Fruit fly (Drosophila melanogaster) whole organism, embryonic: ENCODE measurements around the gene CG6254.

ENCODE experiments used
- Abd-B ChIP-seq: fragments of 200-800 bp; sonication (Bioruptor generic); optimal IDR thresholded peaks from 2 replicates; lab custom pipeline; 2018; ENCODE audit warnings: missing biosample characterization, mild to moderate bottlenecking, missing genetic modification characterization, moderate library complexity
- Adf1 ChIP-seq: fragments of 200-800 bp; sonication (Bioruptor generic); IDR thresholded peaks from 2 replicates; pipeline ENCODE4 v1.3.6; 2022; ENCODE audit warnings: missing biosample characterization, missing genetic modification characterization
- B-H2 ChIP-seq: fragments of 200-800 bp; sonication (Bioruptor generic); optimal IDR thresholded peaks from 2 replicates; lab custom pipeline; 2018; ENCODE audit warnings: missing biosample characterization, mild to moderate bottlenecking, missing genetic modification characterization
- BtbVII ChIP-seq: fragments of 200-800 bp; sonication (Bioruptor generic); optimal IDR thresholded peaks from 3 replicates; lab custom pipeline; 2017; ENCODE audit warnings: missing biosample characterization, mild to moderate bottlenecking, missing genetic modification characterization
- CG10979 ChIP-seq: fragments of 200-800 bp; sonication (Bioruptor generic); optimal IDR thresholded peaks from 2 replicates; lab custom pipeline; 2018; ENCODE audit warnings: missing biosample characterization, mild to moderate bottlenecking, missing genetic modification characterization, moderate library complexity
- CG11560 ChIP-seq: fragments of 200-800 bp; sonication (Bioruptor generic); IDR thresholded peaks from 3 replicates; pipeline ENCODE4 v1.3.6; 2022; ENCODE audit warnings: missing biosample characterization, missing genetic modification characterization
- CG12236 ChIP-seq: fragments of 200-800 bp; sonication (Bioruptor generic); optimal IDR thresholded peaks from 2 replicates; lab custom pipeline; 2016; ENCODE audit warnings: missing biosample characterization, missing genetic modification characterization
- CG14441 ChIP-seq: fragments of 200-800 bp; sonication (Bioruptor generic); IDR thresholded peaks from 2 replicates; pipeline ENCODE4 v1.3.6; 2022; ENCODE audit warnings: missing biosample characterization, missing genetic modification characterization
- CG15073 ChIP-seq: fragments of 200-800 bp; sonication (Bioruptor generic); optimal IDR thresholded peaks from 2 replicates; lab custom pipeline; 2016; ENCODE audit warnings: missing biosample characterization, missing genetic modification characterization
- CG15601 ChIP-seq: fragments of 200-800 bp; sonication (Bioruptor generic); optimal IDR thresholded peaks from 3 replicates; lab custom pipeline; 2019; ENCODE audit warnings: missing biosample characterization, mild to moderate bottlenecking, missing genetic modification characterization, moderate library complexity
- CG16813 ChIP-seq: fragments of 200-800 bp; sonication (Bioruptor generic); IDR thresholded peaks from 3 replicates; pipeline ENCODE4 v1.3.6; 2022; ENCODE audit warnings: missing biosample characterization, missing genetic modification characterization; ENCODE audit not compliant: partially characterized antibody
- CG16863 ChIP-seq: fragments of 200-800 bp; sonication (Bioruptor generic); optimal IDR thresholded peaks from 3 replicates; lab custom pipeline; 2016; ENCODE audit warnings: missing biosample characterization, missing genetic modification characterization
- CG17361 ChIP-seq: fragments of 200-800 bp; sonication (Bioruptor generic); IDR thresholded peaks from 3 replicates; pipeline ENCODE4 v1.3.6; 2022; ENCODE audit warnings: missing biosample characterization, missing genetic modification characterization
- CG18262 ChIP-seq: fragments of 200-800 bp; optimal IDR thresholded peaks from 3 replicates; lab custom pipeline; 2019; ENCODE audit warnings: missing biosample characterization, mild to moderate bottlenecking, missing genetic modification characterization, moderate library complexity
- CG18599 ChIP-seq: fragments of 200-800 bp; sonication (Bioruptor generic); optimal IDR thresholded peaks from 3 replicates; lab custom pipeline; 2017; ENCODE audit warnings: missing biosample characterization, missing genetic modification characterization, mild to moderate bottlenecking, moderate library complexity, missing genetic modification reagents
- CG2199 ChIP-seq: fragments of 200-800 bp; sonication (Bioruptor generic); IDR thresholded peaks from 3 replicates; pipeline ENCODE4 v1.3.6; 2022; ENCODE audit warnings: missing biosample characterization, missing genetic modification characterization
- CG4424 ChIP-seq: fragments of 200-800 bp; sonication (Bioruptor generic); optimal IDR thresholded peaks from 3 replicates; lab custom pipeline; 2016; ENCODE audit warnings: missing biosample characterization, missing genetic modification characterization
- CG7271 ChIP-seq: fragments of 200-800 bp; sonication (Bioruptor generic); optimal IDR thresholded peaks from 2 replicates; lab custom pipeline; 2018; ENCODE audit warnings: missing biosample characterization, mild to moderate bottlenecking, missing genetic modification characterization, moderate library complexity
- CG7745 ChIP-seq: fragments of 200-800 bp; sonication (Bioruptor generic); optimal IDR thresholded peaks from 2 replicates; lab custom pipeline; 2018; ENCODE audit warnings: missing biosample characterization, mild to moderate bottlenecking, missing genetic modification characterization, moderate library complexity
- CG7928 ChIP-seq: fragments of 200-800 bp; sonication (Bioruptor generic); optimal IDR thresholded peaks from 2 replicates; lab custom pipeline; 2017; ENCODE audit warnings: missing biosample characterization, mild to moderate bottlenecking, missing genetic modification characterization
- CG8089 ChIP-seq: fragments of 200-800 bp; sonication (Bioruptor generic); optimal IDR thresholded peaks from 3 replicates; lab custom pipeline; 2016; ENCODE audit warnings: missing biosample characterization, missing genetic modification characterization
- CG8290 ChIP-seq, 3 experiments: fragments of 200-800 bp; sonication (Bioruptor generic); optimal IDR thresholded peaks; 2 replicates each; lab custom pipeline; 2016 to 2019; ENCODE audit warnings: missing biosample characterization in 3 of 3, missing genetic modification characterization in 3 of 3, mild to moderate bottlenecking in 2 of 3, moderate library complexity in 1 of 3
- CG9215 ChIP-seq: fragments of 200-800 bp; sonication (Bioruptor generic); IDR thresholded peaks from 2 replicates; pipeline ENCODE4 v1.3.6; 2022; ENCODE audit warnings: missing biosample characterization, missing genetic modification characterization
- CG9437 ChIP-seq: fragments of 200-800 bp; sonication (Bioruptor generic); optimal IDR thresholded peaks from 2 replicates; lab custom pipeline; 2018; ENCODE audit warnings: missing biosample characterization, mild to moderate bottlenecking, missing genetic modification characterization
- Dek ChIP-seq: fragments of 200-800 bp; sonication (Bioruptor generic); optimal IDR thresholded peaks from 3 replicates; lab custom pipeline; 2019; ENCODE audit warnings: missing biosample characterization, mild to moderate bottlenecking, missing genetic modification characterization, moderate library complexity
- Dfd ChIP-seq, 2 experiments: fragments of >200 bp; optimal IDR thresholded peaks; 2 replicates each; lab custom pipeline; 2017; ENCODE audit warnings: missing biosample characterization in 2 of 2, missing genetic modification characterization in 2 of 2
- Gug ChIP-seq: fragments of 200-800 bp; sonication (Bioruptor generic); IDR thresholded peaks from 4 replicates; pipeline ENCODE4 v1.3.6; 2022; ENCODE audit warnings: missing biosample characterization, missing genetic modification characterization
- Hr78 ChIP-seq, 2 experiments: fragments of 200-800 bp in 1 of 2; fragments of >200 bp in 1 of 2; sonication (Bioruptor generic) in 1 of 2; optimal IDR thresholded peaks; 2 replicates each; lab custom pipeline; 2017 to 2019; ENCODE audit warnings: missing biosample characterization in 2 of 2, missing genetic modification characterization in 2 of 2, mild to moderate bottlenecking in 1 of 2, moderate library complexity in 1 of 2
- Lhr ChIP-seq: fragments of 200-800 bp; sonication (Bioruptor generic); optimal IDR thresholded peaks from 3 replicates; lab custom pipeline; 2017; ENCODE audit warnings: mild to moderate bottlenecking, missing biosample characterization, missing genetic modification reagents, missing genetic modification characterization
- MBD-R2 ChIP-seq: fragments of 200-800 bp; sonication (Bioruptor generic); IDR thresholded peaks from 2 replicates; pipeline ENCODE4 v1.3.6; 2022; ENCODE audit warnings: missing biosample characterization, missing genetic modification characterization
- Meics ChIP-seq: fragments of 200-800 bp; sonication (Bioruptor generic); optimal IDR thresholded peaks from 2 replicates; lab custom pipeline; 2017; ENCODE audit warnings: missing biosample characterization, mild to moderate bottlenecking, missing genetic modification characterization
- NC2α ChIP-seq: fragments of 200-800 bp; sonication (Bioruptor generic); optimal IDR thresholded peaks from 2 replicates; lab custom pipeline; 2016; ENCODE audit warnings: missing biosample characterization, missing genetic modification characterization
- Side ChIP-seq: fragments of 200-800 bp; sonication (Bioruptor generic); optimal IDR thresholded peaks from 2 replicates; lab custom pipeline; 2016; ENCODE audit warnings: missing biosample characterization, missing genetic modification characterization
- Stat92E ChIP-seq, 3 experiments: fragments of >200 bp in 2 of 3; fragments of 200-800 bp in 1 of 3; sonication (Bioruptor generic) in 1 of 3; optimal IDR thresholded peaks; 2 replicates each; lab custom pipeline; 2017 to 2019; ENCODE audit warnings: missing biosample characterization in 3 of 3, missing genetic modification characterization in 3 of 3, mild to moderate bottlenecking in 1 of 3, moderate library complexity in 1 of 3
- al ChIP-seq: fragments of 200-800 bp; sonication (Bioruptor generic); IDR thresholded peaks from 2 replicates; pipeline ENCODE4 v1.3.6; 2022; ENCODE audit warnings: missing biosample characterization, missing genetic modification characterization
- ase ChIP-seq: fragments of 200-800 bp; sonication (Bioruptor generic); IDR thresholded peaks from 3 replicates; pipeline ENCODE4 v1.3.6; 2022; ENCODE audit warnings: missing biosample characterization, missing genetic modification characterization
- ato ChIP-seq: fragments of 200-800 bp; sonication (Bioruptor generic); IDR thresholded peaks from 2 replicates; pipeline ENCODE4 v1.3.6; 2022; ENCODE audit warnings: missing biosample characterization, missing genetic modification characterization; ENCODE audit not compliant: partially characterized antibody
- caup ChIP-seq: fragments of 200-800 bp; sonication (Bioruptor generic); optimal IDR thresholded peaks from 3 replicates; lab custom pipeline; 2017; ENCODE audit warnings: missing biosample characterization, mild to moderate bottlenecking, missing genetic modification characterization, moderate library complexity; ENCODE audit not compliant: severe bottlenecking
- dm ChIP-seq: fragments of 200-800 bp; sonication (Bioruptor generic); optimal IDR thresholded peaks from 3 replicates; lab custom pipeline; 2016; ENCODE audit warnings: missing biosample characterization, missing genetic modification characterization
- dmrt11E ChIP-seq: fragments of 200-800 bp; sonication (Bioruptor generic); optimal IDR thresholded peaks from 3 replicates; lab custom pipeline; 2018; ENCODE audit warnings: missing biosample characterization, mild to moderate bottlenecking, missing genetic modification characterization, moderate library complexity
- dysf ChIP-seq: fragments of 200-800 bp; sonication (Bioruptor generic); IDR thresholded peaks from 3 replicates; pipeline ENCODE4 v1.3.6; 2022; ENCODE audit warnings: missing biosample characterization, missing genetic modification characterization
- ems ChIP-seq: fragments of 200-800 bp; sonication (Bioruptor generic); optimal IDR thresholded peaks from 3 replicates; lab custom pipeline; 2016; ENCODE audit warnings: missing biosample characterization, missing genetic modification characterization
- gce ChIP-seq: fragments of 200-800 bp; sonication (Bioruptor generic); IDR thresholded peaks from 3 replicates; pipeline ENCODE4 v1.3.6; 2022; ENCODE audit warnings: missing biosample characterization, missing genetic modification characterization
- ind ChIP-seq: fragments of 200-800 bp; sonication (Bioruptor generic); optimal IDR thresholded peaks from 3 replicates; lab custom pipeline; 2016; ENCODE audit warnings: missing biosample characterization, missing genetic modification characterization
- pb ChIP-seq: fragments of 200-800 bp; sonication (Bioruptor generic); optimal IDR thresholded peaks from 3 replicates; lab custom pipeline; 2016; ENCODE audit warnings: missing biosample characterization, missing genetic modification characterization
- ro ChIP-seq: fragments of 200-800 bp; sonication (Bioruptor generic); IDR thresholded peaks from 2 replicates; pipeline ENCODE4 v1.3.6; 2022; ENCODE audit warnings: missing biosample characterization, missing genetic modification characterization
- sqz ChIP-seq: fragments of 200-800 bp; sonication (Bioruptor generic); optimal IDR thresholded peaks from 3 replicates; lab custom pipeline; 2018; ENCODE audit warnings: missing biosample characterization, mild to moderate bottlenecking, missing genetic modification characterization
- tll ChIP-seq, 2 experiments: fragments of 200-800 bp in 1 of 2; fragments of >200 bp in 1 of 2; sonication (Bioruptor generic) in 1 of 2; optimal IDR thresholded peaks; 2 replicates each; lab custom pipeline; 2017 to 2019; ENCODE audit warnings: missing biosample characterization in 2 of 2, missing genetic modification characterization in 2 of 2, mild to moderate bottlenecking in 1 of 2, moderate library complexity in 1 of 2
- trem ChIP-seq: fragments of 200-800 bp; optimal IDR thresholded peaks from 3 replicates; lab custom pipeline; 2019; ENCODE audit warnings: missing biosample characterization, mild to moderate bottlenecking, missing genetic modification characterization, moderate library complexity

Gene CG6254

dm6 chr3R:10170356-10170876, 9.3 kb upstream of the CG6254 start, which contains the start of gene Best1:
Best1 (minus strand) TSS chr3R:10170487.
- peak; percentile 89 for TF ChIP-seq CG16813 (GFP tag; lab: Robert Waterston, UW)
- TF ChIP-seq CG4424 (GFP tag; lab: Kevin White, UChicago): peak; percentile 86
- TF ChIP-seq ase: peak; percentile 81
- peak; percentile 91 for TF ChIP-seq al (GFP tag; lab: Robert Waterston, UW)
- TF ChIP-seq Abd-B (GFP tag; lab: Kevin White, UChicago): peak; percentile 87
- peak in 1 of 2 experiments; percentile 88 for TF ChIP-seq tll (GFP tag; optimal IDR thresholded peaks at IDR 0.05; lab: Kevin White, UChicago)
- TF ChIP-seq CG7745 (tag; lab: Kevin White, UChicago): no peak
- peak; percentile 68 for TF ChIP-seq CG7271
- TF ChIP-seq gce (GFP tag; lab: Robert Waterston, UW): no peak
- peak; percentile 35 for TF ChIP-seq CG16863 (GFP tag; lab: Kevin White, UChicago)
- TF ChIP-seq Adf1: peak; percentile 75
- TF ChIP-seq CG17361 (GFP tag; lab: Robert Waterston, UW): peak; percentile 92
- TF ChIP-seq B-H2 (GFP tag; lab: Kevin White, UChicago): peak; percentile 93
- TF ChIP-seq CG8089 (GFP tag; lab: Kevin White, UChicago): no peak
- peak; percentile 92 for TF ChIP-seq CG10979 (tag; lab: Kevin White, UChicago)
- TF ChIP-seq Side: peak; percentile 62
- peak in 1 of 2 experiments; percentile 64 for TF ChIP-seq Hr78 (GFP tag; optimal IDR thresholded peaks at IDR 0.05; lab: Kevin White, UChicago)
- peak; percentile 22 for TF ChIP-seq CG12236
- TF ChIP-seq CG8290 (GFP tag; optimal IDR thresholded peaks at IDR 0.05; lab: Kevin White, UChicago): peak; percentile 18
- peak; percentile 30 to 87 for TF ChIP-seq CG8290 (tag; optimal IDR thresholded peaks at IDR 0.05; lab: Kevin White, UChicago)
- peak; percentile 96 for TF ChIP-seq Gug
- TF ChIP-seq dm (GFP tag; lab: Kevin White, UChicago): peak; percentile 33
- TF ChIP-seq NC2α (GFP tag; lab: Kevin White, UChicago): no peak
- peak; percentile 83 for TF ChIP-seq dmrt11E (tag; lab: Kevin White, UChicago)
- peak; percentile 85 for TF ChIP-seq MBD-R2 (GFP tag; lab: Robert Waterston, UW)
- TF ChIP-seq Lhr (GFP tag; lab: Kevin White, UChicago): peak; percentile 67
- peak; percentile 41 for TF ChIP-seq CG15073
- TF ChIP-seq ro (GFP tag; lab: Robert Waterston, UW): peak; percentile 69; the same call in 1 of the 2 replicates
- TF ChIP-seq CG9437 (GFP tag; lab: Kevin White, UChicago): peak; percentile 93
- peak; percentile 94 for TF ChIP-seq Meics (GFP tag; lab: Kevin White, UChicago)
- TF ChIP-seq CG7928 (GFP tag; lab: Kevin White, UChicago): peak; percentile 32
- TF ChIP-seq CG9215 (GFP tag; lab: Robert Waterston, UW): peak; percentile 87
- peak; percentile 72 for TF ChIP-seq CG11560 (tag; lab: Robert Waterston, UW)
- peak; percentile 70 for TF ChIP-seq sqz
- peak; percentile 90 for TF ChIP-seq BtbVII (GFP tag; lab: Kevin White, UChicago)
- peak; percentile 94 for TF ChIP-seq caup (GFP tag; lab: Kevin White, UChicago)
- peak; percentile 54; the same call in 1 of the 2 replicates for TF ChIP-seq ato
- peak; percentile 87 for TF ChIP-seq CG14441 (GFP tag; lab: Robert Waterston, UW)
- TF ChIP-seq CG2199 (GFP tag; lab: Robert Waterston, UW): peak; percentile 92; the same call in 2 of the 3 replicates
- peak; percentile 89 for TF ChIP-seq CG15601 (tag; lab: Kevin White, UChicago)
- TF ChIP-seq pb (GFP tag; lab: Kevin White, UChicago): peak; percentile 70
- TF ChIP-seq CG18262 (tag; lab: Kevin White, UChicago): peak; percentile 93
- TF ChIP-seq Dfd (GFP tag; optimal IDR thresholded peaks at IDR 0.05; lab: Kevin White, UChicago): no peak
- peak; percentile 93 for TF ChIP-seq Dek (tag; lab: Kevin White, UChicago)
- peak in 1 of 3 experiments; percentile 85 for TF ChIP-seq Stat92E (GFP tag; optimal IDR thresholded peaks at IDR 0.05; lab: Kevin White, UChicago)
- peak; percentile 94 for TF ChIP-seq CG18599 (GFP tag; lab: Kevin White, UChicago)
- TF ChIP-seq dysf (GFP tag; lab: Robert Waterston, UW): peak; percentile 95
- TF ChIP-seq ems (GFP tag; lab: Kevin White, UChicago): peak; percentile 50
- TF ChIP-seq ind (GFP tag; lab: Kevin White, UChicago): peak; percentile 83
- peak; percentile 85 for TF ChIP-seq trem (tag; lab: Kevin White, UChicago)
